Fruit fly (Drosophila melanogaster) whole organism, prepupa: ENCODE data around the gene CG42342.

ENCODE experiments used
- Blimp-1 ChIP-seq: fragments of 200-800 bp; sonication (Bioruptor generic); optimal IDR thresholded peaks from 3 replicates; lab custom pipeline; 2017; ENCODE audit warnings: missing biosample characterization, missing genetic modification characterization, mild to moderate bottlenecking, moderate library complexity, missing genetic modification reagents
- CG10631 ChIP-seq: fragments of 200-800 bp; sonication (Bioruptor generic); optimal IDR thresholded peaks from 2 replicates; lab custom pipeline; 2016; ENCODE audit warnings: missing biosample characterization, missing genetic modification characterization
- CG11294 ChIP-seq: fragments of 200-800 bp; sonication (Bioruptor generic); IDR thresholded peaks from 2 replicates; pipeline ENCODE4 v1.3.6; 2022; ENCODE audit warnings: missing biosample characterization, missing genetic modification characterization
- CG11762 ChIP-seq: fragments of 200-800 bp; sonication (Bioruptor generic); optimal IDR thresholded peaks from 3 replicates; lab custom pipeline; 2016; ENCODE audit warnings: missing biosample characterization, missing genetic modification characterization; ENCODE audit not compliant: insufficient read depth
- CG11902 ChIP-seq: fragments of 200-800 bp; sonication (Bioruptor generic); optimal IDR thresholded peaks from 3 replicates; lab custom pipeline; 2016; ENCODE audit warnings: missing biosample characterization, missing genetic modification characterization
- CG1621 ChIP-seq: fragments of 200-800 bp; sonication (Bioruptor generic); optimal IDR thresholded peaks from 3 replicates; lab custom pipeline; 2018; ENCODE audit warnings: missing biosample characterization, mild to moderate bottlenecking, missing genetic modification characterization
- CG3032 ChIP-seq: fragments of 200-800 bp; optimal IDR thresholded peaks from 2 replicates; lab custom pipeline; 2019; ENCODE audit warnings: missing biosample characterization, mild to moderate bottlenecking, missing genetic modification characterization, moderate library complexity
- CG31627 ChIP-seq: fragments of 200-800 bp; sonication (Bioruptor generic); optimal IDR thresholded peaks from 3 replicates; lab custom pipeline; 2016; ENCODE audit warnings: missing biosample characterization, missing genetic modification characterization
- CG32006 ChIP-seq: fragments of 200-800 bp; sonication (Bioruptor generic); optimal IDR thresholded peaks from 3 replicates; lab custom pipeline; 2017; ENCODE audit warnings: missing biosample characterization, mild to moderate bottlenecking, missing genetic modification characterization
- CG34406 ChIP-seq: fragments of 200-800 bp; sonication (Bioruptor generic); optimal IDR thresholded peaks from 3 replicates; lab custom pipeline; 2016; ENCODE audit warnings: missing biosample characterization, missing genetic modification characterization
- CG4318 ChIP-seq: fragments of 200-800 bp; sonication (Bioruptor generic); optimal IDR thresholded peaks from 3 replicates; lab custom pipeline; 2017; ENCODE audit warnings: missing biosample characterization, mild to moderate bottlenecking, missing genetic modification characterization
- CG6276 ChIP-seq: fragments of 200-800 bp; sonication (Bioruptor generic); optimal IDR thresholded peaks from 2 replicates; lab custom pipeline; 2017; ENCODE audit warnings: missing biosample characterization, mild to moderate bottlenecking, missing genetic modification characterization
- CG6808 ChIP-seq: fragments of 200-800 bp; sonication (Bioruptor generic); optimal IDR thresholded peaks from 3 replicates; lab custom pipeline; 2017; ENCODE audit warnings: missing biosample characterization, missing genetic modification characterization, mild to moderate bottlenecking, moderate library complexity, missing genetic modification reagents
- CG8119 ChIP-seq: fragments of 200-800 bp; sonication (Bioruptor generic); IDR thresholded peaks from 3 replicates; pipeline ENCODE4 v1.3.6; 2022; ENCODE audit warnings: missing biosample characterization, missing genetic modification characterization
- CG8632 ChIP-seq: fragments of 200-800 bp; sonication (Bioruptor generic); optimal IDR thresholded peaks from 3 replicates; lab custom pipeline; 2016; ENCODE audit warnings: missing biosample characterization, missing genetic modification characterization
- CG9139 ChIP-seq: fragments of 200-800 bp; sonication (Bioruptor generic); optimal IDR thresholded peaks from 3 replicates; lab custom pipeline; 2017; ENCODE audit warnings: missing biosample characterization, mild to moderate bottlenecking, missing genetic modification characterization
- Eip78C ChIP-seq: fragments of 200-800 bp; sonication (Bioruptor generic); peaks from one replicate; lab custom pipeline; 2016; ENCODE audit warnings: missing biosample characterization, missing genetic modification characterization
- Eip93F ChIP-seq: fragments of 200-800 bp; sonication (Bioruptor generic); optimal IDR thresholded peaks from 2 replicates; lab custom pipeline; 2016; ENCODE audit warnings: missing biosample characterization, mild to moderate bottlenecking, missing genetic modification characterization
- Ets21C ChIP-seq: fragments of 200-800 bp; sonication (Bioruptor generic); optimal IDR thresholded peaks from 3 replicates; lab custom pipeline; 2016; ENCODE audit warnings: missing biosample characterization, missing genetic modification characterization
- Ets96B ChIP-seq: fragments of 200-800 bp; optimal IDR thresholded peaks from 2 replicates; lab custom pipeline; 2019; ENCODE audit warnings: missing biosample characterization, mild to moderate bottlenecking, missing genetic modification characterization, moderate library complexity
- Hr38 ChIP-seq: sonication (Bioruptor generic); optimal IDR thresholded peaks from 2 replicates; lab custom pipeline; 2016; ENCODE audit warnings: missing biosample characterization, missing genetic modification characterization
- Hr39 ChIP-seq: fragments of 200-800 bp; sonication (Bioruptor generic); optimal IDR thresholded peaks from 2 replicates; lab custom pipeline; 2016; ENCODE audit warnings: missing biosample characterization, missing genetic modification characterization
- Smox ChIP-seq: fragments of 200-800 bp; sonication (Bioruptor generic); optimal IDR thresholded peaks from 3 replicates; lab custom pipeline; 2016; ENCODE audit warnings: missing biosample characterization, missing genetic modification characterization
- achi ChIP-seq: fragments of 200-800 bp; sonication (Bioruptor generic); optimal IDR thresholded peaks from 3 replicates; lab custom pipeline; 2016; ENCODE audit warnings: missing biosample characterization, missing genetic modification characterization
- acj6 ChIP-seq: fragments of 200-800 bp; sonication (Bioruptor generic); optimal IDR thresholded peaks from 3 replicates; lab custom pipeline; 2016; ENCODE audit warnings: missing biosample characterization, missing genetic modification characterization
- cyc ChIP-seq: fragments of 200-800 bp; sonication (Bioruptor generic); optimal IDR thresholded peaks from 3 replicates; lab custom pipeline; 2016; ENCODE audit warnings: missing biosample characterization, missing genetic modification characterization
- dac ChIP-seq: fragments of 200-800 bp; sonication (Bioruptor generic); optimal IDR thresholded peaks from 2 replicates; lab custom pipeline; 2017; ENCODE audit warnings: missing biosample characterization, mild to moderate bottlenecking, missing genetic modification characterization
- dsx ChIP-seq: fragments of 200-800 bp; optimal IDR thresholded peaks from 3 replicates; lab custom pipeline; 2019; ENCODE audit warnings: missing biosample characterization, mild to moderate bottlenecking, missing genetic modification characterization, moderate library complexity; ENCODE audit not compliant: poor library complexity, severe bottlenecking
- eg ChIP-seq: fragments of 200-800 bp; sonication (Bioruptor generic); IDR thresholded peaks from 3 replicates; pipeline ENCODE4 v1.3.6; 2022; ENCODE audit warnings: missing biosample characterization, missing genetic modification characterization
- esn ChIP-seq: fragments of 200-800 bp; sonication (Bioruptor generic); optimal IDR thresholded peaks from 2 replicates; lab custom pipeline; 2016; ENCODE audit warnings: missing biosample characterization, mild to moderate bottlenecking, missing genetic modification characterization, moderate library complexity
- fd59A ChIP-seq: fragments of 200-800 bp; sonication (Bioruptor generic); optimal IDR thresholded peaks from 2 replicates; lab custom pipeline; 2017; ENCODE audit warnings: missing biosample characterization, mild to moderate bottlenecking, missing genetic modification characterization, missing genetic modification reagents
- fd85E ChIP-seq: fragments of 200-800 bp; sonication (Bioruptor generic); optimal IDR thresholded peaks from 3 replicates; lab custom pipeline; 2016; ENCODE audit warnings: missing biosample characterization, missing genetic modification characterization
- fkh ChIP-seq: fragments of 200-800 bp; sonication (Bioruptor generic); optimal IDR thresholded peaks from 3 replicates; lab custom pipeline; 2017; ENCODE audit warnings: missing biosample characterization, mild to moderate bottlenecking, missing genetic modification characterization, moderate library complexity
- lz ChIP-seq: fragments of 200-800 bp; sonication (Bioruptor generic); optimal IDR thresholded peaks from 3 replicates; lab custom pipeline; 2016; ENCODE audit warnings: missing biosample characterization, missing genetic modification characterization
- pdm3 ChIP-seq: fragments of 200-800 bp; sonication (Bioruptor generic); optimal IDR thresholded peaks from 3 replicates; lab custom pipeline; 2016; ENCODE audit warnings: missing biosample characterization, missing genetic modification characterization
- salr ChIP-seq, 2 experiments: fragments of 200-800 bp; sonication (Bioruptor generic); optimal IDR thresholded peaks; 3 replicates each; lab custom pipeline; 2016 to 2018; ENCODE audit warnings: missing biosample characterization in 2 of 2, missing genetic modification characterization in 2 of 2, mild to moderate bottlenecking in 1 of 2
- svp ChIP-seq: fragments of 200-800 bp; sonication (Bioruptor generic); peaks from one replicate; lab custom pipeline; 2016; ENCODE audit warnings: missing biosample characterization, missing genetic modification characterization

CG42342 gene

DNA sequence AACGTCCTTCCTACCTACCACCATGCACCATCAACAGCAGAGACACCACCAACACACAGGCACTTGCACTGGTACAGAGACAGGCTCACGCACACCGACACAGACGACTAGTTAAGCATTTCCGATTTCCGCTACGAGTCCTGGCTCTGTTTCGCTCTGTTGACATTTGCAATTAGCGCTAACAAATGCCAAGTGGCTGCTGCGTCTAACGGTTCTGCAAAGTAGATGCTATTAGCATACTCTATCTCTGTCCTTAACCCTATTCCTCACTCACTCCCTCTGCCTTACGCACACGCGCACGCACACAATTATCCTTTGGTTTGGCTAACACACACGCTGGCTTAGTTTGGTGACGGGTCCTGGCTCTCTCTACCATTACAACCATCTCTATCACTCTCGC, 67.9 kb downstream of the CG42342 start:
- no peak for TF ChIP-seq Eip93F (GFP tag; lab: Kevin White, UChicago)
- TF ChIP-seq Hr38 (GFP tag; lab: Kevin White, UChicago), result no peak
- TF ChIP-seq CG6808 (GFP tag; lab: Kevin White, UChicago), result no peak
- no peak for TF ChIP-seq esn
- TF ChIP-seq acj6 (GFP tag; lab: Kevin White, UChicago), result no peak
- no peak for TF ChIP-seq pdm3 (GFP tag; lab: Kevin White, UChicago)
- TF ChIP-seq dsx, result no peak
- TF ChIP-seq Hr39 (GFP tag; lab: Kevin White, UChicago), result no peak
- no peak for TF ChIP-seq CG9139 (GFP tag; lab: Kevin White, UChicago)
- TF ChIP-seq CG8119 (GFP tag; lab: Robert Waterston, UW), result no peak

DNA sequence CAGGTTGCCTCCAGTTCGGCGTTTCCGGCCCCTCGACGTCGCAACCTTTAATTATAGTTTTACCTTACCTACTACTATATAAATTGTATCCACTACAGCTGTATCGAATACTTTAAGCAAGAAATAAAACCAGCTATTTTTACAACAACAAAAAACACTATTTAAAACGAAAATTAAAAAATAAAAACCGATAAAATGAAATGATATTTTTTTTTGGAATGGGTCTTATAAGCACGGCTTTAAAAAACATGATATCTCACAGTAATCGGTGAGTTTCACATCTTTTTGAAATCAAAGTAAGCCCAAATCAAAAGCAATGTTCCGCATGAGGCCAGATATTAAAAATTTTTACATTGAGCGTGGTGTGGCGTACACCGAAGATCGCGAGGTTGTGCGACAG, 68.6 kb downstream of the CG42342 start, which contains the start of gene CG14891:
CG14891 (plus strand) TSS at position 301 of the 400 bp plus-strand sequence.
- TF ChIP-seq achi (GFP tag; lab: Kevin White, UChicago), result no peak
- TF ChIP-seq CG34406 (GFP tag; lab: Kevin White, UChicago), result no peak
- no peak for TF ChIP-seq pdm3 (GFP tag; lab: Kevin White, UChicago)

DNA sequence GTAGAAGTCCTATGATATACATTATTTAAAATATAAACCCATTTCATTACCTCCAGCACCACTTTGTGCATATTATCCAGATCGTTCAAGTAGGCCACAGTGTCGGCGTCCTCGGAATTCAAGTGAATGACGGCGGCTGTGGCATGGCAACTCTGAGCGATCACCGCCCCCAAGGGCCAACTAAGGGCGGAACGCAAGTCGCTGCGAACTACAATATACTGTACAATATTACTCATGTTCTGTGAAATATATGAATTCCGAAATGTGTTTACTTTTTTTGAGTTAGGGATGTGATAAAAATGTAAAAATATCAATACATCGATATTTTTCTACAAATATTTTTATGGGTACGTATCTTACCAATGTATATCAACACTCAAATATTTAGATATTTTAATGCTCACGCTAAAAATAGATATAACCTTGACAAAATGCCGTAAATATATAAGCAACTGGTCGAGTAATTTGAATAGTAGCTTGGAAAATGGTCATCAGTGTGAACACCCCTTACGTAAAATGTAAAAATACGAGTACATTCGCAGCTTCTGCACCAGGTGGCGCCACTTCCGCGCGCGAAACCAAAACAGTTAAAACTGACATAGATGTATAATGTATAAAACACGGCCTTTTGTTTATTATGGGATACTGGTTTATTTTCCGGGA, 71.0 kb downstream of the CG42342 start, which contains the start of gene CG14903:
CG14903 (minus strand) TSS at position 270 of the 663 bp plus-strand sequence.
- no peak for TF ChIP-seq Blimp-1
- TF ChIP-seq eg (GFP tag; lab: Robert Waterston, UW), result no peak
- no peak for TF ChIP-seq CG11762 (GFP tag; lab: Kevin White, UChicago)
- peak; percentile 81 for TF ChIP-seq fkh (GFP tag; lab: Kevin White, UChicago)
- TF ChIP-seq lz (GFP tag; lab: Kevin White, UChicago), result peak; percentile 12
- TF ChIP-seq CG34406 (GFP tag; lab: Kevin White, UChicago), result no peak
- TF ChIP-seq cyc (GFP tag; lab: Kevin White, UChicago), result peak; percentile 42
- TF ChIP-seq fd85E, result no peak
- TF ChIP-seq CG4318 (GFP tag; lab: Kevin White, UChicago), result no peak
- peak; percentile 71 for TF ChIP-seq svp (GFP tag; lab: Kevin White, UChicago)
- TF ChIP-seq CG6276 (GFP tag; lab: Kevin White, UChicago), result no peak
- no peak for TF ChIP-seq Ets96B (tag; lab: Kevin White, UChicago)
- no peak for TF ChIP-seq salr (GFP tag; optimal IDR thresholded peaks at IDR 0.05; lab: Kevin White, UChicago)
- TF ChIP-seq Eip78C (GFP tag; lab: Kevin White, UChicago), result peak; percentile 54
- TF ChIP-seq Ets21C (GFP tag; lab: Kevin White, UChicago), result peak; percentile 12
- no peak for TF ChIP-seq CG11294 (GFP tag; lab: Robert Waterston, UW)
- no peak for TF ChIP-seq fd59A
- peak; percentile 50 for TF ChIP-seq CG31627 (GFP tag; lab: Kevin White, UChicago)
- no peak for TF ChIP-seq CG32006 (GFP tag; lab: Kevin White, UChicago)
- TF ChIP-seq dac, result no peak
- TF ChIP-seq CG11902 (GFP tag; lab: Kevin White, UChicago), result peak; percentile 25
- TF ChIP-seq Hr39 (GFP tag; lab: Kevin White, UChicago), result peak; percentile 35
- peak; percentile 13 for TF ChIP-seq pdm3 (GFP tag; lab: Kevin White, UChicago)
- peak; percentile 8 for TF ChIP-seq Smox (GFP tag; lab: Kevin White, UChicago)
- no peak for TF ChIP-seq dsx
- peak; percentile 2 for TF ChIP-seq CG10631
- no peak for TF ChIP-seq CG8632 (GFP tag; lab: Kevin White, UChicago)

DNA sequence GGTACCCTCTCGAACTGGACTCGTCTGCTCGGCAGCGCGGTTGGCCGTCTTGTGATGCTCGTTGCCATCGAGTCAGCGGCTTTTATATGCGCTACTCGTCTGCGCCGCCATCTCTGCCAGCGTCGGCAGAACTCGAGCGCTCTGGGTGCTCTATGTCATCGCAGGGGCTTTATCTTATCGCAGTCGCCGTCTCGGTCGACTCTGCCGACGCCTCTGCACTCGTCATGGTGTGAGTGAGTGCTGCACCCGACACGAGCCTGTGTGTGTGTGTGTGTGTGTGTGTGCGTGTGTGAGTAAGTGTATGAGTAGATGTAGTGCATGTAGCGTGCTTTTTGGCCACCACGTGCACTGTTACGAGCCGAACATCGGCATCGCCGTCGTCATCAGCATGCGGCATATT, 81.0 kb downstream of the CG42342 start, which contains the start of gene Scp2:
Scp2 (minus strand) TSS at position 59 of the 400 bp plus-strand sequence.
- TF ChIP-seq CG1621 (no peak), CG3032 (tag; lab: Kevin White, UChicago) (no peak), svp (GFP tag; lab: Kevin White, UChicago) (peak; percentile 19), Hr38 (GFP tag; lab: Kevin White, UChicago) (no peak), CG6808 (GFP tag; lab: Kevin White, UChicago) (no peak), CG10631 (no peak), acj6 (GFP tag; lab: Kevin White, UChicago) (no peak)
